Worm (Caenorhabditis elegans): ENCODE measurements around the gene C44B7.5.

Gene C44B7.5

ce11 chrII:6833781-6834339, 38.5 kb downstream of the C44B7.5 start (continued):
- TF ChIP-seq set-16 (GFP tag; IDR thresholded peaks at IDR 0.05) (0 out of 2 replicates have a peak, but pooled peaks have one; percentile 17), F44E2.7 (GFP tag; IDR thresholded peaks at IDR 0.05) (no peak), hmg-1.1 (GFP tag; IDR thresholded peaks at IDR 0.05) (peak; percentile 43), ces-1 (GFP tag; optimal IDR thresholded peaks at IDR 0.05) (no peak)

ce11 chrII:6832695-6833389, 39.6 kb downstream of the C44B7.5 start:
- TF ChIP-seq snpc-4 (tag; optimal IDR thresholded peaks at IDR 0.05) (no peak), aha-1 (tag) (peak; percentile 55), ces-1 (GFP tag; optimal IDR thresholded peaks at IDR 0.05) (no peak), zag-1 (tag; optimal IDR thresholded peaks at IDR 0.05) (no peak), hlh-30 (tag; optimal IDR thresholded peaks at IDR 0.05; ENCODE audit: insufficient read depth) (peak; percentile 19), R02D3.7 (tag; optimal IDR thresholded peaks at IDR 0.05) (no peak), mxl-3 (GFP tag; optimal IDR thresholded peaks at IDR 0.05) (peak; percentile 7), ceh-20 (GFP tag; IDR thresholded peaks at IDR 0.05) (no peak), daf-16 (GFP tag; optimal IDR thresholded peaks at IDR 0.05) (peak in 1 of 2 experiments; percentile 17), daf-16 (tag; optimal IDR thresholded peaks at IDR 0.05) (no peak), vab-7 (GFP tag; IDR thresholded peaks at IDR 0.05) (no peak), ceh-62 (tag; optimal IDR thresholded peaks at IDR 0.05) (no peak), unc-62 (GFP tag; optimal IDR thresholded peaks at IDR 0.05 in 1 of 2) (peak in 1 of 2 experiments; percentile 76), unc-62 (tag; optimal IDR thresholded peaks at IDR 0.05) (no peak), unc-39 (tag; optimal IDR thresholded peaks at IDR 0.05) (no peak), T26A8.4 (GFP tag; IDR thresholded peaks at IDR 0.05) (no peak), mdl-1 (tag; optimal IDR thresholded peaks at IDR 0.05) (peak in 1 of 2 experiments; percentile 8), hlh-11 (tag; optimal IDR thresholded peaks at IDR 0.05) (peak; percentile 23), set-16 (GFP tag; IDR thresholded peaks at IDR 0.05) (peak; percentile 34; the same call in 1 of the 2 replicates), hmg-1.1 (GFP tag; IDR thresholded peaks at IDR 0.05) (0 out of 2 replicates have a peak, but pooled peaks have one; percentile 12), nhr-11 (tag; optimal IDR thresholded peaks at IDR 0.05) (no peak)

- no peak for TF ChIP-seq aly-2 (tag; optimal IDR thresholded peaks at IDR 0.05)
- TF ChIP-seq lin-39 (tag; optimal IDR thresholded peaks at IDR 0.05), result no peak
- TF ChIP-seq ceh-82 (tag; optimal IDR thresholded peaks at IDR 0.05), result no peak
- TF ChIP-seq rbr-2 (tag; optimal IDR thresholded peaks at IDR 0.05), result no peak
- no peak for TF ChIP-seq skn-1 (tag; optimal IDR thresholded peaks at IDR 0.05)
- no peak for TF ChIP-seq zip-11 (GFP tag; IDR thresholded peaks at IDR 0.05)
- peak; percentile 51 for TF ChIP-seq ces-1 (GFP tag; optimal IDR thresholded peaks at IDR 0.05)
Observed at ce11 chrII:6832207-6832606, 40.2 kb downstream of the C44B7.5 start.

ce11 chrII:6831531-6832201, 40.7 kb downstream of the C44B7.5 start:
- TF ChIP-seq F49E8.2 (tag; optimal IDR thresholded peaks at IDR 0.05; ENCODE audit: borderline replicate concordance), result no peak
- no peak for TF ChIP-seq ceh-32 (tag; optimal IDR thresholded peaks at IDR 0.05; ENCODE audit: poor library complexity)
- no peak for TF ChIP-seq D1046.2 (GFP tag; IDR thresholded peaks at IDR 0.05)
- TF ChIP-seq lsy-2 (tag; optimal IDR thresholded peaks at IDR 0.05), result no peak
- no peak for TF ChIP-seq zfp-3 (GFP tag; conservative IDR thresholded peaks at IDR 0.05)
- TF ChIP-seq fkh-10 (GFP tag; optimal IDR thresholded peaks at IDR 0.05), result no peak
- TF ChIP-seq nhr-102 (tag; optimal IDR thresholded peaks at IDR 0.05), result no peak
- no peak for TF ChIP-seq nhr-25 (tag; optimal IDR thresholded peaks at IDR 0.05; ENCODE audit: borderline replicate concordance, insufficient read depth)
- no peak for TF ChIP-seq ceh-28 (tag; optimal IDR thresholded peaks at IDR 0.05)
- TF ChIP-seq ztf-7 (tag; optimal IDR thresholded peaks at IDR 0.05), result no peak
- no peak for TF ChIP-seq nhr-11 (tag; optimal IDR thresholded peaks at IDR 0.05)
- TF ChIP-seq nhr-10 (tag; optimal IDR thresholded peaks at IDR 0.05), result no peak
- TF ChIP-seq daf-16 (GFP tag; optimal IDR thresholded peaks at IDR 0.05), result no peak
- TF ChIP-seq daf-16 (tag; optimal IDR thresholded peaks at IDR 0.05), result peak; percentile 29
- no peak for TF ChIP-seq F10B5.3 (tag; optimal IDR thresholded peaks at IDR 0.05)
- TF ChIP-seq hlh-11 (tag; optimal IDR thresholded peaks at IDR 0.05), result no peak
- no peak for TF ChIP-seq pha-4 (GFP tag; IDR thresholded peaks at IDR 0.05)
- TF ChIP-seq pha-4 (tag; optimal IDR thresholded peaks at IDR 0.05), result peak; percentile 10
- TF ChIP-seq hmg-1.1 (GFP tag; IDR thresholded peaks at IDR 0.05), result no peak
- no peak for TF ChIP-seq nhr-48 (tag; optimal IDR thresholded peaks at IDR 0.05)
- TF ChIP-seq dpl-1 (GFP tag; optimal IDR thresholded peaks at IDR 0.05), result no peak
- no peak for TF ChIP-seq unc-39 (tag; optimal IDR thresholded peaks at IDR 0.05)
